Worm (Caenorhabditis elegans) whole organism, L3 larva: ENCODE results near the gene cyp-35B3.

Experiments
- ZK546.5 ChIP-seq: sonication (generic microtip); optimal IDR thresholded peaks from 2 replicates; lab custom pipeline; 2017; ENCODE audit warnings: missing biosample characterization, missing genetic modification characterization
- aly-2 ChIP-seq: fragments of 150-350 bp; optimal IDR thresholded peaks from 2 replicates; lab custom pipeline; 2014; ENCODE audit warnings: missing biosample characterization, missing genetic modification characterization
- ceh-9 ChIP-seq: sonication (generic microtip); optimal IDR thresholded peaks from 2 replicates; lab custom pipeline; 2018; ENCODE audit warnings: missing biosample characterization, missing genetic modification characterization
- egl-27 ChIP-seq: sonication (generic microtip); optimal IDR thresholded peaks from 4 replicates; lab custom pipeline; 2017; ENCODE audit warnings: missing biosample characterization, missing genetic modification reagents, missing genetic modification characterization
- elt-2 ChIP-seq: sonication (generic microtip); optimal IDR thresholded peaks from 2 replicates; lab custom pipeline; 2016; ENCODE audit warnings: missing genetic modification reagents, mild to moderate bottlenecking, missing genetic modification characterization, missing compliant biosample characterization
- jun-1 ChIP-seq: fragments of 150-350 bp; optimal IDR thresholded peaks from 2 replicates; lab custom pipeline; 2014; ENCODE audit warnings: missing biosample characterization, missing genetic modification reagents, missing genetic modification characterization
- lsy-12 ChIP-seq: sonication (generic microtip); optimal IDR thresholded peaks from 2 replicates; lab custom pipeline; 2016; ENCODE audit warnings: mild to moderate bottlenecking, missing genetic modification characterization, missing compliant biosample characterization
- nhr-11 ChIP-seq: fragments of 150-350 bp; optimal IDR thresholded peaks from 2 replicates; lab custom pipeline; 2014; ENCODE audit warnings: missing biosample characterization, missing genetic modification characterization
- nhr-12 ChIP-seq: fragments of 150-350 bp; optimal IDR thresholded peaks from 2 replicates; lab custom pipeline; 2014; ENCODE audit warnings: missing biosample characterization, missing genetic modification characterization
- nhr-77 ChIP-seq: fragments of 150-350 bp; optimal IDR thresholded peaks from 2 replicates; lab custom pipeline; 2014; ENCODE audit warnings: missing biosample characterization, missing genetic modification characterization
- skn-1 ChIP-seq: fragments of 150-350 bp; optimal IDR thresholded peaks from 2 replicates; lab custom pipeline; 2014; ENCODE audit warnings: missing biosample characterization, missing genetic modification characterization
- snpc-4 ChIP-seq: fragments of 150-350 bp; optimal IDR thresholded peaks from 2 replicates; lab custom pipeline; 2014; ENCODE audit warnings: missing biosample characterization, missing genetic modification characterization
- tbx-2 ChIP-seq: sonication (generic microtip); optimal IDR thresholded peaks from 2 replicates; lab custom pipeline; 2016; ENCODE audit warnings: mild to moderate bottlenecking, missing genetic modification characterization, missing compliant biosample characterization
- zag-1 ChIP-seq: fragments of 150-350 bp; optimal IDR thresholded peaks from 2 replicates; lab custom pipeline; 2014; ENCODE audit warnings: missing biosample characterization, missing genetic modification characterization

- TF ChIP-seq elt-2 (peak; percentile 80), ceh-9 (tag; lab: Kevin White, UChicago) (no peak), jun-1 (no peak), skn-1 (no peak), nhr-12 (tag; lab: Kevin White, UChicago) (no peak), snpc-4 (no peak), aly-2 (no peak), ZK546.5 (tag; lab: Kevin White, UChicago) (no peak), egl-27 (no peak), zag-1 (tag; lab: Kevin White, UChicago) (no peak), lsy-12 (tag; lab: Kevin White, UChicago) (no peak), tbx-2 (tag; lab: Kevin White, UChicago) (no peak), nhr-77 (tag; lab: Kevin White, UChicago) (no peak), nhr-11 (tag; lab: Kevin White, UChicago) (no peak)
Measured at ce11 chrV:3970410-3970809, 25.3 kb downstream of the cyp-35B3 start, which contains the start of gene cyp-34A9.
